Worm (Caenorhabditis elegans) whole organism, L2 larva: Measurements from ENCODE around the gene F01G12.18.

ENCODE experiments used
- ama-1 ChIP-seq: fragments of 150-350 bp; optimal IDR thresholded peaks from 2 replicates; lab custom pipeline; 2018; ENCODE audit warnings: inconsistent platforms
- ceh-82 ChIP-seq: fragments of 150-350 bp; optimal IDR thresholded peaks from 2 replicates; lab custom pipeline; 2014; ENCODE audit warnings: missing biosample characterization, missing genetic modification characterization
- elt-1 ChIP-seq: fragments of 150-350 bp; optimal IDR thresholded peaks from 2 replicates; lab custom pipeline; 2014; ENCODE audit warnings: missing biosample characterization, missing genetic modification characterization
- nhr-77 ChIP-seq: fragments of 150-350 bp; optimal IDR thresholded peaks from 2 replicates; lab custom pipeline; 2014; ENCODE audit warnings: missing biosample characterization, missing genetic modification characterization
- skn-1 ChIP-seq: sonication (generic microtip); optimal IDR thresholded peaks from 2 replicates; lab custom pipeline; 2017; ENCODE audit warnings: missing biosample characterization, missing genetic modification characterization
- ztf-11 ChIP-seq: sonication (generic microtip); optimal IDR thresholded peaks from 2 replicates; lab custom pipeline; 2017; ENCODE audit warnings: missing biosample characterization, missing genetic modification characterization
- ztf-4 ChIP-seq: fragments of 150-350 bp; optimal IDR thresholded peaks from 2 replicates; lab custom pipeline; 2014; ENCODE audit warnings: missing biosample characterization, missing genetic modification characterization

DNA sequence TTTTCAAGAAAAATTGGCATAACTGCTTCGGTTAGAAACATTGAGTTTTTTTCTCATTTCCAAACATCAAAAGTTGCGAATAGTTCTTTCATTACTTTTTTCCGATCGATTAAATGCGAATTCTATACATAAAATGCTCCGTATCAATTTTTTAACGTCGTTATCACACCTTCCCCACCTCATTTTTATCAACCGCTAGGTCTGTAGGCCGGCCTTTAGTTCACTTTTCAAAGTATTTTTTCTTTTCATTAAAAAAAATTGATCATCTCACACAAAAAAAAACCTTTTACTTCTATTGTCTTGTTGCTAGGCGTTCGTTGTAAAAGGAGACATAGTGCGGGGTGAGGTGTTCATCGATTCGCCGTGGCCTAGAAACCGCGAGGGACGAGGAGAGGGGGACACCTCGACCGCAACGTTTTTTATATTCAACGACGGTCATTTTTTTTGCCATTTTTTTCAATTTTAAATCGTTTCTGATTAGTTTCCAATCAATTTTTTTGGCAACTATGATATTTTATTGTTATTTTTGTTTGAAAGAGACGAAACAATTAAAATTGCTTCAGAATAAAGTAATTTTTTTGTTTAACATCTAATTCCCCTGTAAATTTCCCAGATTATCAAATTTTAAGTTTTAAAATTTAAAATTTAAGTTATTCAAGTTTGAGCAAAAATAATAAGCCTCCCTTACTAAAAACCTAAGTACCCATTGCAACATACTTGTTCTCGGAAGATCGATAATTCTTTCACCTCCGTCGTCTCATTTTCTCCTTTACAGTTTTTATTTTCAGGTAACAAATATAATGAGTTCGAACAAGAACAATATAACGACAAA is 22.2 kb downstream of the F01G12.18 start, which contains the start of gene sur-7:
- TF ChIP-seq nhr-77 (tag; lab: Kevin White, UChicago) (no peak), elt-1 (tag; lab: Kevin White, UChicago) (no peak), ztf-11 (tag; lab: Kevin White, UChicago) (no peak), ama-1 (lab: Kevin White, UChicago) (no peak), ztf-4 (no peak), skn-1 (no peak), ceh-82 (tag; lab: Kevin White, UChicago) (no peak)
